Worm (Caenorhabditis elegans) whole organism, L4 larva: ENCODE measurements around the gene F01E11.3.

Experiments
- aly-2 ChIP-seq: sonication (generic microtip); optimal IDR thresholded peaks from 2 replicates; lab custom pipeline; 2018; ENCODE audit warnings: missing biosample characterization, missing genetic modification characterization
- arid-1 ChIP-seq: fragments of 200-800 bp; sonication (Bioruptor generic); conservative IDR thresholded peaks from 2 replicates; pipeline ENCODE4 v1.3.6; 2022; ENCODE audit warnings: missing genetic modification reagents, missing genetic modification characterization, missing compliant biosample characterization
- attf-4 ChIP-seq: sonication (generic microtip); optimal IDR thresholded peaks from 3 replicates; lab custom pipeline; 2017; ENCODE audit warnings: missing biosample characterization, missing genetic modification characterization
- hlh-30 ChIP-seq: sonication (generic microtip); optimal IDR thresholded peaks from 2 replicates; lab custom pipeline; 2017; ENCODE audit warnings: antibody characterized with exemption, mild to moderate bottlenecking, missing genetic modification characterization, missing compliant biosample characterization; ENCODE audit not compliant: insufficient read depth
- jun-1 ChIP-seq: fragments of 150-350 bp; optimal IDR thresholded peaks from 2 replicates; lab custom pipeline; 2014; ENCODE audit warnings: missing biosample characterization, missing genetic modification reagents, missing genetic modification characterization
- lsy-2 ChIP-seq, 2 experiments: fragments of 150-350 bp in 1 of 2; sonication (generic microtip) in 1 of 2; optimal IDR thresholded peaks; 2 replicates each; lab custom pipeline; 2014 to 2017; ENCODE audit warnings: missing biosample characterization in 2 of 2, missing genetic modification characterization in 2 of 2
- madf-5 ChIP-seq, 2 experiments: fragments of 200-800 bp; sonication (Bioruptor generic); IDR thresholded peaks; 2 replicates each; pipeline ENCODE4 v1.3.6; 2022; ENCODE audit warnings: missing compliant biosample characterization in 2 of 2, missing genetic modification characterization in 2 of 2
- nhr-237 ChIP-seq: sonication (generic microtip); optimal IDR thresholded peaks from 2 replicates; lab custom pipeline; 2017; ENCODE audit warnings: missing biosample characterization, missing genetic modification characterization
- nhr-76 ChIP-seq: fragments of 150-350 bp; optimal IDR thresholded peaks from 2 replicates; lab custom pipeline; 2014; ENCODE audit warnings: missing biosample characterization, missing genetic modification characterization
- nhr-77 ChIP-seq: fragments of 150-350 bp; optimal IDR thresholded peaks from 2 replicates; lab custom pipeline; 2014; ENCODE audit warnings: missing biosample characterization, missing genetic modification characterization
- snpc-4 ChIP-seq: fragments of 150-350 bp; optimal IDR thresholded peaks from 2 replicates; lab custom pipeline; 2014; ENCODE audit warnings: missing biosample characterization, missing genetic modification characterization
- unc-62 ChIP-seq, 3 experiments: fragments of 150-350 bp in 1 of 3; sonication (generic microtip); optimal IDR thresholded peaks in 2 of 3; peaks in 1 of 3; 1 replicate in 1 of 3; 2 replicates in 2 of 3; lab custom pipeline; 2014 to 2017; ENCODE audit warnings: missing biosample characterization in 3 of 3, missing genetic modification characterization in 3 of 3, missing genetic modification reagents in 3 of 3, missing genotype in 1 of 3

DNA sequence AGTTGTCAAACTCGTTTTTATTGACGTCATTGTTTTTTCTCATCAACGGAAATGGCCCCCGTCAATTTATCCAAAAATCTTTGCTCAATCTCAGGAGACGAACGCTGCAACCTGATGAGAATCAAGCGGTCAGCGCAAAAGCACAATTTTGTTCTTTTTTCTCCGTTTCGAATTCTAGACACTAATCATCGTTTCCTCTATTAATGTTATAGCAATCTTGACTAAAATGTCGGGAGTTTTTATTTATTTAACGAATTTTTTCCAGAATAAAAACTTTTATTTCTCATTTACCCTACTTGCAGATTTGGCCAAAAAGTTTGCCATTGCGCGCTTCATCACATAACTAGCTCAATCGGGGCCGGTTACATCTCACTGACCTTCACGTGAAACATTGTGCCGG, 22.2 kb downstream of the F01E11.3 start, which contains the start of gene F01E11.18:
- TF ChIP-seq nhr-76 (tag; lab: Kevin White, UChicago) (no peak), aly-2 (tag; lab: Kevin White, UChicago) (no peak), snpc-4 (tag; lab: Kevin White, UChicago) (no peak), unc-62 (GFP tag; optimal IDR thresholded peaks at IDR 0.05 in 1 of 2; lab: Kevin White, UChicago) (no peak), unc-62 (tag; optimal IDR thresholded peaks at IDR 0.05; lab: Kevin White, UChicago) (no peak), hlh-30 (no peak), arid-1 (GFP tag; lab: Robert Waterston, UW) (no peak), attf-4 (tag; lab: Kevin White, UChicago) (no peak), nhr-77 (tag; lab: Kevin White, UChicago) (no peak), lsy-2 (tag; optimal IDR thresholded peaks at IDR 0.05; lab: Kevin White, UChicago) (no peak), madf-5 (GFP tag; IDR thresholded peaks at IDR 0.05; lab: Robert Waterston, UW) (no peak), nhr-237 (tag; lab: Kevin White, UChicago) (no peak), jun-1 (tag; lab: Kevin White, UChicago) (no peak)
